Worm (Caenorhabditis elegans): Measurements from ENCODE around the gene irld-34.

irld-34 gene

ce11 chrIII:9181246-9181645 is 26.4 kb downstream of the irld-34 start, which contains the start of gene tax-4:
Gene tax-4, plus strand, starts transcription at chrIII:9181546.
- TF ChIP-seq hpl-2 (GFP tag; optimal IDR thresholded peaks at IDR 0.05): no peak
- no peak for TF ChIP-seq skn-1 (tag; optimal IDR thresholded peaks at IDR 0.05)
- no peak for TF ChIP-seq ceh-63 (GFP tag; optimal IDR thresholded peaks at IDR 0.05)
- TF ChIP-seq unc-130 (tag; optimal IDR thresholded peaks at IDR 0.05): no peak
- TF ChIP-seq zip-4 (GFP tag; optimal IDR thresholded peaks at IDR 0.05): no peak
- no peak for TF ChIP-seq nhr-20 (tag; optimal IDR thresholded peaks at IDR 0.05)
- TF ChIP-seq efl-1 (optimal IDR thresholded peaks at IDR 0.05): no peak
- TF ChIP-seq efl-1 (GFP tag; optimal IDR thresholded peaks at IDR 0.05 in 1 of 2): no peak

ce11 chrIII:9185722-9186121 is 30.9 kb downstream of the irld-34 start, which contains the start of gene ZC84.7:
Gene ZC84.7, plus strand, starts transcription at chrIII:9186022.
- TF ChIP-seq irx-1 (tag; optimal IDR thresholded peaks at IDR 0.05) (no peak), efl-1 (optimal IDR thresholded peaks at IDR 0.05) (no peak), efl-1 (GFP tag; optimal IDR thresholded peaks at IDR 0.05 in 1 of 2) (peak in 1 of 2 experiments; percentile 5)

- TF ChIP-seq nhr-19 (GFP tag; conservative IDR thresholded peaks at IDR 0.05) (peak; percentile 53), xbp-1 (tag; optimal IDR thresholded peaks at IDR 0.05) (peak; percentile 45), ceh-82 (tag; optimal IDR thresholded peaks at IDR 0.05) (no peak), nhr-77 (tag; optimal IDR thresholded peaks at IDR 0.05) (no peak), ztf-4 (tag; optimal IDR thresholded peaks at IDR 0.05) (no peak), lin-35 (GFP tag; optimal IDR thresholded peaks at IDR 0.05) (peak; percentile 88 to 92), ztf-11 (tag; optimal IDR thresholded peaks at IDR 0.05) (peak in 1 of 2 experiments; percentile 45), rnt-1 (tag; optimal IDR thresholded peaks at IDR 0.05) (peak; percentile 88), nhr-85 (tag) (peak; percentile 84), nhr-71 (tag; optimal IDR thresholded peaks at IDR 0.05) (peak; percentile 81), lin-14 (GFP tag; optimal IDR thresholded peaks at IDR 0.05) (peak; percentile 68), tbx-2 (tag; optimal IDR thresholded peaks at IDR 0.05) (peak; percentile 25), snu-23 (GFP tag; optimal IDR thresholded peaks at IDR 0.05) (peak; percentile 61), dsc-1 (tag; optimal IDR thresholded peaks at IDR 0.05) (peak; percentile 62), mep-1 (tag; optimal IDR thresholded peaks at IDR 0.05) (peak; percentile 27), aly-2 (tag; optimal IDR thresholded peaks at IDR 0.05) (no peak), dpl-1 (GFP tag; optimal IDR thresholded peaks at IDR 0.05) (peak; percentile 88 to 92 (median 90)), elt-3 (tag; optimal IDR thresholded peaks at IDR 0.05) (no peak), efl-1 (optimal IDR thresholded peaks at IDR 0.05) (peak; percentile 94 to 96), efl-1 (GFP tag; optimal IDR thresholded peaks at IDR 0.05 in 1 of 2) (peak; percentile 88 to 99), ceh-8 (GFP tag; optimal IDR thresholded peaks at IDR 0.05) (peak; percentile 52), mdl-1 (tag; optimal IDR thresholded peaks at IDR 0.05) (no peak), nhr-90 (tag; optimal IDR thresholded peaks at IDR 0.05; ENCODE audit: poor library complexity) (peak; percentile 47), lsy-2 (tag; optimal IDR thresholded peaks at IDR 0.05) (peak; percentile 61 to 76), snpc-4 (tag; optimal IDR thresholded peaks at IDR 0.05) (no peak), fkh-8 (tag; optimal IDR thresholded peaks at IDR 0.05) (no peak), irx-1 (tag; optimal IDR thresholded peaks at IDR 0.05) (peak; percentile 33), C16A3.4 (tag; optimal IDR thresholded peaks at IDR 0.05) (peak; percentile 56), isw-1 (GFP tag; IDR thresholded peaks at IDR 0.05) (peak; percentile 34; the same call in 1 of the 2 replicates), F16B12.6 (tag; optimal IDR thresholded peaks at IDR 0.05) (peak; percentile 54), lir-3 (tag; optimal IDR thresholded peaks at IDR 0.05; ENCODE audit: poor library complexity) (peak; percentile 65), unc-86 (tag; optimal IDR thresholded peaks at IDR 0.05) (no peak), swsn-7 (tag; optimal IDR thresholded peaks at IDR 0.05) (peak; percentile 50), nhr-47 (tag; optimal IDR thresholded peaks at IDR 0.05) (peak; percentile 68), egl-13 (tag; optimal IDR thresholded peaks at IDR 0.05) (peak; percentile 13), lin-13 (GFP tag; optimal IDR thresholded peaks at IDR 0.05) (peak; percentile 59), mab-9 (GFP tag; IDR thresholded peaks at IDR 0.05) (no peak), hlh-17 (GFP tag; optimal IDR thresholded peaks at IDR 0.05; ENCODE audit: borderline replicate concordance) (no peak), lin-39 (tag; optimal IDR thresholded peaks at IDR 0.05) (peak; percentile 26), C04F5.9 (tag; optimal IDR thresholded peaks at IDR 0.05) (no peak), nhr-20 (tag; optimal IDR thresholded peaks at IDR 0.05) (peak; percentile 43), fkh-4 (tag; optimal IDR thresholded peaks at IDR 0.05; ENCODE audit: borderline replicate concordance) (peak; percentile 5), vab-15 (tag; optimal IDR thresholded peaks at IDR 0.05) (peak; percentile 21)
These were observed 36.2 kb downstream of the irld-34 start, which contains the start of gene cls-3 for ce11 chrIII:9191091-9191490. Gene cls-3, minus strand, starts transcription at chrIII:9191109.
